Worm (Caenorhabditis elegans) whole organism, mixed stage, embryonic: ENCODE measurements around the gene svop-1.

ENCODE experiments used
- M03D4.4 ChIP-seq: sonication (generic microtip); optimal IDR thresholded peaks from 2 replicates; lab custom pipeline; 2017; ENCODE audit warnings: mild to moderate bottlenecking, missing genetic modification characterization, missing compliant biosample characterization
- bed-3 ChIP-seq: fragments of 200-800 bp; sonication (Bioruptor generic); optimal IDR thresholded peaks from 3 replicates; lab custom pipeline; 2018; ENCODE audit warnings: mild to moderate bottlenecking, missing genetic modification characterization, moderate library complexity, missing compliant biosample characterization
- ceh-39 ChIP-seq: fragments of 150-350 bp; optimal IDR thresholded peaks from 2 replicates; lab custom pipeline; 2014; ENCODE audit warnings: missing biosample characterization, missing genetic modification characterization
- ceh-43 ChIP-seq: fragments of 200-800 bp; sonication (Bioruptor generic); optimal IDR thresholded peaks from 2 replicates; lab custom pipeline; 2018; ENCODE audit warnings: mild to moderate bottlenecking, missing genetic modification characterization, moderate library complexity, missing compliant biosample characterization
- ceh-83 ChIP-seq: fragments of 200-800 bp; sonication (Bioruptor generic); optimal IDR thresholded peaks from 2 replicates; lab custom pipeline; 2018; ENCODE audit warnings: mild to moderate bottlenecking, missing genetic modification characterization, missing compliant biosample characterization
- ces-1 ChIP-seq: fragments of 150-350 bp; optimal IDR thresholded peaks from 2 replicates; lab custom pipeline; 2014; ENCODE audit warnings: missing biosample characterization, missing genetic modification reagents, missing genetic modification characterization
- cnd-1 ChIP-seq: fragments of 200-800 bp; sonication (Bioruptor generic); optimal IDR thresholded peaks from 2 replicates; lab custom pipeline; 2018; ENCODE audit warnings: mild to moderate bottlenecking, missing genetic modification characterization, missing compliant biosample characterization
- drap-1 ChIP-seq: fragments of 200-800 bp; sonication (Bioruptor generic); optimal IDR thresholded peaks from 3 replicates; lab custom pipeline; 2018; ENCODE audit warnings: mild to moderate bottlenecking, missing genetic modification characterization, missing compliant biosample characterization
- elt-3 ChIP-seq: fragments of 150-350 bp; optimal IDR thresholded peaks from 2 replicates; lab custom pipeline; 2014; ENCODE audit warnings: missing biosample characterization, missing genetic modification characterization
- flh-1 ChIP-seq: fragments of 200-800 bp; sonication (Bioruptor generic); optimal IDR thresholded peaks from 2 replicates; lab custom pipeline; 2018; ENCODE audit warnings: mild to moderate bottlenecking, missing genetic modification characterization, moderate library complexity, missing compliant biosample characterization
- hlh-1 ChIP-seq: fragments of 150-350 bp; optimal IDR thresholded peaks from 2 replicates; lab custom pipeline; 2014; ENCODE audit warnings: missing biosample characterization, missing genetic modification reagents, missing genetic modification characterization
- lin-13 ChIP-seq: fragments of 150-350 bp; optimal IDR thresholded peaks from 2 replicates; lab custom pipeline; 2014; ENCODE audit warnings: missing biosample characterization, missing genetic modification characterization
- lin-32 ChIP-seq: fragments of 200-800 bp; sonication (Bioruptor generic); optimal IDR thresholded peaks from 2 replicates; lab custom pipeline; 2018; ENCODE audit warnings: mild to moderate bottlenecking, missing genetic modification characterization, missing compliant biosample characterization
- lsy-2 ChIP-seq: fragments of 150-350 bp; optimal IDR thresholded peaks from 2 replicates; lab custom pipeline; 2014; ENCODE audit warnings: missing biosample characterization, missing genetic modification characterization
- mab-5 ChIP-seq: fragments of 150-350 bp; optimal IDR thresholded peaks from 2 replicates; lab custom pipeline; 2014; ENCODE audit warnings: missing biosample characterization, missing genetic modification characterization
- mep-1 ChIP-seq: fragments of 150-350 bp; optimal IDR thresholded peaks from 2 replicates; lab custom pipeline; 2017; ENCODE audit warnings: missing biosample characterization, missing genetic modification reagents, missing genetic modification characterization, inconsistent platforms
- mls-2 ChIP-seq: sonication (generic microtip); optimal IDR thresholded peaks from 2 replicates; lab custom pipeline; 2016; ENCODE audit warnings: mild to moderate bottlenecking, missing genetic modification characterization, moderate library complexity, missing compliant biosample characterization
- nhr-12 ChIP-seq: fragments of 150-350 bp; optimal IDR thresholded peaks from 2 replicates; lab custom pipeline; 2014; ENCODE audit warnings: missing biosample characterization, missing genetic modification characterization
- nhr-2 ChIP-seq: fragments of 150-350 bp; optimal IDR thresholded peaks from 2 replicates; lab custom pipeline; 2014; ENCODE audit warnings: missing biosample characterization, missing genetic modification characterization
- nhr-237 ChIP-seq: fragments of 150-350 bp; optimal IDR thresholded peaks from 2 replicates; lab custom pipeline; 2014; ENCODE audit warnings: missing biosample characterization, missing genetic modification characterization
- nhr-28 ChIP-seq: fragments of 150-350 bp; optimal IDR thresholded peaks from 2 replicates; lab custom pipeline; 2014; ENCODE audit warnings: missing biosample characterization, missing genetic modification characterization
- nhr-76 ChIP-seq: sonication (generic microtip); optimal IDR thresholded peaks from 2 replicates; lab custom pipeline; 2017; ENCODE audit warnings: missing biosample characterization, missing genetic modification characterization
- pha-4 ChIP-seq: fragments of 150-350 bp; optimal IDR thresholded peaks from 2 replicates; lab custom pipeline; 2018; ENCODE audit warnings: missing biosample characterization, missing genetic modification reagents, missing genetic modification characterization
- sem-2 ChIP-seq: fragments of 200-800 bp; sonication (Bioruptor generic); optimal IDR thresholded peaks from 2 replicates; lab custom pipeline; 2018; ENCODE audit warnings: mild to moderate bottlenecking, missing genetic modification characterization, missing compliant biosample characterization
- snpc-4 ChIP-seq: fragments of 150-350 bp; optimal IDR thresholded peaks from 2 replicates; lab custom pipeline; 2014; ENCODE audit warnings: missing biosample characterization, missing genetic modification characterization
- sptf-1 ChIP-seq: sonication (generic microtip); optimal IDR thresholded peaks from 2 replicates; lab custom pipeline; 2017; ENCODE audit warnings: mild to moderate bottlenecking, missing genetic modification characterization, moderate library complexity, missing compliant biosample characterization
- tbx-8 ChIP-seq: fragments of 200-800 bp; sonication (Bioruptor generic); optimal IDR thresholded peaks from 2 replicates; lab custom pipeline; 2018; ENCODE audit warnings: mild to moderate bottlenecking, missing genetic modification characterization, moderate library complexity, missing compliant biosample characterization
- unc-120 ChIP-seq: sonication (generic microtip); optimal IDR thresholded peaks from 2 replicates; lab custom pipeline; 2017; ENCODE audit warnings: missing genetic modification characterization, missing compliant biosample characterization; ENCODE audit not compliant: poor library complexity, severe bottlenecking
- unc-39 ChIP-seq: fragments of 150-350 bp; optimal IDR thresholded peaks from 2 replicates; lab custom pipeline; 2014; ENCODE audit warnings: missing biosample characterization, missing genetic modification characterization
- unc-62 ChIP-seq: fragments of 150-350 bp; optimal IDR thresholded peaks from 2 replicates; lab custom pipeline; 2014; ENCODE audit warnings: missing biosample characterization, missing genetic modification reagents, missing genetic modification characterization
- zip-8 ChIP-seq: fragments of 150-350 bp; optimal IDR thresholded peaks from 2 replicates; lab custom pipeline; 2014; ENCODE audit warnings: missing biosample characterization, missing genetic modification characterization
- ztf-11 ChIP-seq: fragments of 150-350 bp; optimal IDR thresholded peaks from 2 replicates; lab custom pipeline; 2014; ENCODE audit warnings: missing biosample characterization, missing genetic modification characterization

Gene svop-1

DNA sequence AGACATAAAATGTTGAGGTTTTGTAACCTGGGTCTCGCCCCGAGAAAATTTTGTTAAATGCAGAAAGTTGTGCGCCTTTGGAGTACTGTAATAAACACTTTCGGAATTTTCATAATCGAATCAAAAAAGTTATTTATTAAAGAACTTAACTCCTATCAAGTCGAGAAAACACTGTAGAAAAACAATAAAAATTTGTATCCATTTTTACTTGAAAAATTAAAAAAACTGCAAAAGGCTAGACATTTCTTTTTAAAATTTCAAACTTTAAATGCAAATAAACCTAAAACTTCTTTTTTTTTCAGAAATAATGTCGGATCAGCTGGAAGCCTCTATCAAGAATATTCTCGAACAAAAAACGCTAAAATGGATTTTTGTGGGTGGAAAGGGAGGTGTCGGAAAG lies 9.5 kb upstream of the svop-1 start, which contains the start of gene asna-1:
Gene asna-1, plus strand, starts transcription at position 301 of the 400 bp plus-strand sequence.
- TF ChIP-seq cnd-1 (tag; lab: Kevin White, UChicago) = no peak
- TF ChIP-seq nhr-2 (tag; lab: Kevin White, UChicago) = no peak
- TF ChIP-seq zip-8 (tag; lab: Kevin White, UChicago) = no peak
- no peak for TF ChIP-seq ceh-43 (GFP tag; lab: Kevin White, UChicago)
- no peak for TF ChIP-seq nhr-237 (tag; lab: Kevin White, UChicago)
- TF ChIP-seq ceh-83 (GFP tag; lab: Kevin White, UChicago) = no peak
- TF ChIP-seq tbx-8 (GFP tag; lab: Kevin White, UChicago) = no peak
- no peak for TF ChIP-seq nhr-76 (tag; lab: Kevin White, UChicago)
- TF ChIP-seq unc-39 (tag; lab: Kevin White, UChicago) = no peak
- no peak for TF ChIP-seq ces-1 (GFP tag; lab: Kevin White, UChicago)
- TF ChIP-seq sem-2 (GFP tag; lab: Kevin White, UChicago) = no peak
- no peak for TF ChIP-seq mep-1 (tag; lab: Kevin White, UChicago)
- TF ChIP-seq sptf-1 (tag; lab: Kevin White, UChicago) = no peak
- no peak for TF ChIP-seq mls-2 (tag; lab: Kevin White, UChicago)
- TF ChIP-seq ceh-39 (tag; lab: Kevin White, UChicago) = no peak
- TF ChIP-seq ztf-11 (tag; lab: Kevin White, UChicago) = no peak

DNA sequence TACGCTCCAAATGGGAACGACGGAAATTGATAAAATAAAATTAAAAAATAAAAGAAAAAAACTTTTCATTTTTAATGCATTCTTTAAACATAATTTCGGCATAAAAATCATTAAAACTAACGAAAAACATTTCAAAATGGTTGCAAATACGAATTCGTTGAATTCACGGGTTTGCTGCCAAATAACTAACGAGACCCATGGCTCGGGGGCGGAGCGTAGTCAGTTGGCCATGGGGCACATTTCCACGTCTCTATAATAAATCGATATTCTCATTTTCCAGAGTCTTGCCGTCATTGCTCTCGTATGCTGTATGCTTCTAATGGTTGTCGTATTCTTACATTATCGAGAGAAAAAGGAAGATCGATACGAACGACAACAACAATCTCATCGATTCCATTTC lies 8.2 kb upstream of the svop-1 start, which contains the start of gene ZK637.4:
Gene ZK637.4, plus strand, starts transcription at position 301 of the 400 bp plus-strand sequence.
- TF ChIP-seq lin-13 (tag; lab: Kevin White, UChicago) = no peak
- TF ChIP-seq unc-62 (GFP tag; lab: Kevin White, UChicago) = no peak

DNA sequence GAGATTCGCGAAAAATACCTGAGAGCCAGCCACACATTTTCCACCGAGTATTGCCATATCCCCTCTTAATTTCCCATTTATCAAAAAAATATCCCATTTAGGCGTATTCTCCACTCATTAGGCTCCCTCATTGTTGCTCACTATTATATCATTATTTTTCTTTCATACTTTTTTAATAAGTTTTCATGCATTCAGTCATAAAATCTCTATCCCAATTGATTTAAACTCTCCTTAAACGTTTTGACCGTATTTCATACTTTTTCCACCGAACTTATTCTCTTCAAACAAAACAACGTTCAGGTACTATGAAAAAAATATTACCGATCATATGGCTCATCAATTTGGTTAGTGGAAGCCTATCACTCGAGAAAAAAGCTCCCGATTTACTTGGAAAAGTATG lies 4.6 kb upstream of the svop-1 start, which contains the start of gene lnkn-1:
Gene lnkn-1, plus strand, starts transcription at position 301 of the 400 bp plus-strand sequence.
- TF ChIP-seq nhr-237 (tag; lab: Kevin White, UChicago) = no peak
- no peak for TF ChIP-seq nhr-28
- no peak for TF ChIP-seq bed-3 (GFP tag; lab: Kevin White, UChicago)
- no peak for TF ChIP-seq elt-3 (tag; lab: Kevin White, UChicago)
- no peak for TF ChIP-seq hlh-1 (tag; lab: Kevin White, UChicago)
- no peak for TF ChIP-seq ztf-11 (tag; lab: Kevin White, UChicago)
- no peak for TF ChIP-seq drap-1 (GFP tag; lab: Kevin White, UChicago)
- TF ChIP-seq mep-1 (tag; lab: Kevin White, UChicago) = no peak
- TF ChIP-seq flh-1 (GFP tag; lab: Kevin White, UChicago) = no peak
- no peak for TF ChIP-seq unc-120 (tag; lab: Kevin White, UChicago)
- TF ChIP-seq M03D4.4 (tag; lab: Kevin White, UChicago) = no peak
- TF ChIP-seq unc-39 (tag; lab: Kevin White, UChicago) = no peak
- TF ChIP-seq lin-13 (tag; lab: Kevin White, UChicago) = no peak
- TF ChIP-seq ces-1 (GFP tag; lab: Kevin White, UChicago) = no peak
- no peak for TF ChIP-seq lin-32 (GFP tag; lab: Kevin White, UChicago)
- no peak for TF ChIP-seq snpc-4 (tag; lab: Kevin White, UChicago)
- TF ChIP-seq mls-2 (tag; lab: Kevin White, UChicago) = no peak
- TF ChIP-seq nhr-12 = no peak

DNA sequence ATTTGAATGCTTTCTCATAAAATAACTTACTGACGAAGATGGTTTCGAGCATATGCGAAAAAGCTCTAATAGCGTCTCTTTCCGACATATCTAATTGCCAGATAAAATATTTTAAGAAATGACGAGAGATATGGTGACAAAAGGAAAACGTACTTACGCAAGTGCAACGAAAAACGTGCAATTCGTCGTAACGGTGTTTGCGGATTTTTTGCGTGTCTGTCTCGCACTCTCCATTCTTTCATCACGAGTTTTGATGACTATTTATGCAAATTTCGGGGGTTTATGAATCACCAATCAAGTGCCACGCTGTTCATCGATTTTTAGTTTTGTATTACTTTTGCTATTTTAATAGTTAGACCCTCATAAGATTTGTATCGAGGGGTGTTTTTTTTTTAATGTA lies 3.7 kb upstream of the svop-1 start, which contains the start of gene ZK637.14:
Gene ZK637.14, minus strand, starts transcription at position 201 of the 400 bp plus-strand sequence.
- TF ChIP-seq mab-5 (tag; lab: Kevin White, UChicago) (no peak), lsy-2 (tag; lab: Kevin White, UChicago) (peak; percentile 57), lin-13 (tag; lab: Kevin White, UChicago) (peak; percentile 25), nhr-12 (no peak), unc-62 (GFP tag; lab: Kevin White, UChicago) (no peak), elt-3 (tag; lab: Kevin White, UChicago) (no peak), nhr-28 (no peak), zip-8 (tag; lab: Kevin White, UChicago) (no peak), sem-2 (GFP tag; lab: Kevin White, UChicago) (no peak), unc-120 (tag; lab: Kevin White, UChicago) (peak; percentile 54), M03D4.4 (tag; lab: Kevin White, UChicago) (no peak), drap-1 (GFP tag; lab: Kevin White, UChicago) (no peak), ceh-83 (GFP tag; lab: Kevin White, UChicago) (no peak), lin-32 (GFP tag; lab: Kevin White, UChicago) (no peak), nhr-2 (tag; lab: Kevin White, UChicago) (no peak), nhr-237 (tag; lab: Kevin White, UChicago) (peak; percentile 30), ces-1 (GFP tag; lab: Kevin White, UChicago) (peak; percentile 76), ztf-11 (tag; lab: Kevin White, UChicago) (no peak), mep-1 (tag; lab: Kevin White, UChicago) (peak; percentile 42), sptf-1 (tag; lab: Kevin White, UChicago) (no peak), pha-4 (peak; percentile 56), mls-2 (tag; lab: Kevin White, UChicago) (no peak)
- TF ChIP-seq, all 35 proteins: peak for 7
